Worm (Caenorhabditis elegans): ENCODE data around the gene pck-3.

Gene pck-3

DNA sequence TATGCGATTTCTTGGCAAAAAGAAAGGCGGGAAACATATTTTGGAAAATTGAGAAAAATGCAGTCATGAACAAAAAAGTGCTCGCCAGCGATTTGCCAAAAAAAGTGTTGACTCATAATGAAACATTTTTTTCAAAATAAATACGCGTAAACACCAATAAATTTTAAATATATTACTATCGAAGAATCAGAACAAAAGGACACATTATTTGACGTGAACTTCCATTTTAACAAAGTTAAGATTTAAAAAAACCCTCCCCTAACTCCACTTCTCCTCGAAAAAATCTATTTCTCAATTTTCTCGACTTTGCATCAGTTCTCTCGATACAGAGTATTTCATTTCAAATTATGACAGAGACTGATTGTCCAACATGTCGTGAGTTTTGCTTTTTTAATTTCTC, at the start of gene pck-3:
pck-3 (plus strand) TSS at position 301 of the 400 bp plus-strand sequence.
- TF ChIP-seq unc-120 (tag; optimal IDR thresholded peaks at IDR 0.05; ENCODE audit: poor library complexity, severe bottlenecking): no peak
- TF ChIP-seq tbx-8 (GFP tag; optimal IDR thresholded peaks at IDR 0.05): no peak

DNA sequence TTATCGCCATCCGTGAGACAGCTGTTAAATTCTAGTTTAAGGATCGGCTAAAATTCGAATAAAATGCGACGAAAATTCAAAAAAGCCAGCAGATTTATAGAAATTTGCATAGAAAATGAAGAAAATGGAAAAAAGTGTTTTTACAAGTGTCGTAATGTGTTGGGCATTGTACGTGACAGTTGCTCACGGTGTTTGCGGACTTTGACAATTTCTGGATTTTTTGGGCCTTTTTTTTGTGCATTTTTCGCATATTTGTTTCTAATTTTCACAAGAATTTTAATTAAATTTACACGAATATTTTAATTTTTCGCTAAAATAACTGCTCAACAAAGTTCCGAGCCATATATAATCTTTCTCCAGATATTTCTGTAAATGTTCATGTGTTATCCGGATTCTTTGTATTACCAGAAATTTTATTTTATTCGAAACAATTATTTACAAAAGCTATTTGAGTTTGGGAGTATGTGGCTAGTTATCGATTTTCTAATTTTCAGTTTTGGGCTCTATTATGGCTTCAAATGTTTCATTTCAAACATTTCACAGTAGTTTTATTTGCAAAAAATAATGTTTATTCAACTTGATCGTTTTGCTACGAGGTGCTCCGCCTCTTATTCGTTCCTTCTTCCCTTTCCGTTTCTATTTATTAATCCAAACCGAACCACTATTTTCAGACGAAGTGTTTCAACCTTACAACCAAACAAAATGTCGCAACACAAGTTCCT, 48.3 kb upstream of the pck-3 start, which contains the start of gene sams-3:
sams-3 (plus strand) TSS at position 672 of the 722 bp plus-strand sequence.
- peak; percentile 46 for TF ChIP-seq ces-1 (GFP tag; optimal IDR thresholded peaks at IDR 0.05)
- TF ChIP-seq lin-13 (tag; optimal IDR thresholded peaks at IDR 0.05): peak; percentile 26
- TF ChIP-seq lsy-2 (tag; optimal IDR thresholded peaks at IDR 0.05): peak; percentile 5
- TF ChIP-seq hlh-1 (tag; optimal IDR thresholded peaks at IDR 0.05): peak; percentile 98
- no peak for TF ChIP-seq ceh-83 (GFP tag; optimal IDR thresholded peaks at IDR 0.05)
- no peak for TF ChIP-seq drap-1 (GFP tag; optimal IDR thresholded peaks at IDR 0.05)
- no peak for TF ChIP-seq ztf-11 (tag; optimal IDR thresholded peaks at IDR 0.05)

DNA sequence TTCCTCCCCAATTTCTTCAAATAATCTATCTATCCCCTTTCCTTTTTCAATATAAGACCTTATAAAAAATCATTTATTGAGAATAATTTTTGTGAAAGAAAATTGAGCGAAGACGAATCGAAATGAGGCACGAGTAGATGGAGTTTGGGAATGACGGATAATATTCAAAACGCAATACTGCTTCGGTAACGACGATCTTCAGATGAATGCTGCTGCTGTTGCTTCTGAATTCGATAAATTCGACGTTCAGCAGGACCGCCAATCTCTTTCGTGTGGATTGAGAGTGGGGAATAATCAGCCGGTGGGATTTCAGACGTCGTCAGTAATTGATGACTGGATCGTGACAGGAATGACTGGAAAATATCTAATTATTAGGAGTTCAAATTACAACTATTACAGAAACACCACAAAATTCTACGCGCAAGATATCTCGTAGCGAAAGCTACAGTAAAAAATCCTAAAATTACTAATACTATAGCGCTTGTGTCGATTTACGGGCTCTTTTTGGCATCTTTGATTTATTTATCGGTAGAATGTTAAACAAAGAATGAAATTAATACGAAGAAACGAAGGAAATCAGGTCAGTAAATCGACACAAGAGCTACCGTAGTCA, 45.6 kb upstream of the pck-3 start:
- TF ChIP-seq lin-13 (tag; optimal IDR thresholded peaks at IDR 0.05): no peak
- TF ChIP-seq ces-1 (GFP tag; optimal IDR thresholded peaks at IDR 0.05): no peak
- TF ChIP-seq mls-2 (tag; optimal IDR thresholded peaks at IDR 0.05): no peak
- TF ChIP-seq snpc-4 (tag; optimal IDR thresholded peaks at IDR 0.05): no peak
- no peak for TF ChIP-seq nhr-237 (tag; optimal IDR thresholded peaks at IDR 0.05)
- no peak for TF ChIP-seq unc-120 (tag; optimal IDR thresholded peaks at IDR 0.05; ENCODE audit: poor library complexity, severe bottlenecking)
- TF ChIP-seq nhr-76 (tag; optimal IDR thresholded peaks at IDR 0.05): no peak
- no peak for TF ChIP-seq ham-2 (GFP tag; optimal IDR thresholded peaks at IDR 0.05)

DNA sequence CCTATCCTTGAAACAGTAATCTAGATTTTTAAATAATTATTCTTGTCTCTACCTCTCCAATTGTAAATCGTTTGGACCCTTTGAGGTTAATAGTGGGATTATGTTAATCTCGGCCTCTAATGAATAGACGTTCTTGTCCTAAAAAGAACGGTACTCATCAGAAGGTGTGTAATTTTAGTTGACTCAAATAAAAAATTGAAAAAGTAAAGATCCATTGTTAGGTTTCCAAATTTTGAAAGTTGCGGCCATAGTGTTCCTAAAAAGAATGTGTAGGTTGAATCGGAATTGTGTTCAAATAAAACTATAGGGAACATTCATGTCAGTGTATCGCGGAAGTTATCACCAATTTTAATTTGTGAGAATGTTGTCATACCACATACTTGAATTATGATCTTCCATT, 40.8 kb upstream of the pck-3 start:
- no peak for TF ChIP-seq sem-2 (GFP tag; optimal IDR thresholded peaks at IDR 0.05)
- TF ChIP-seq ceh-43 (GFP tag; optimal IDR thresholded peaks at IDR 0.05): no peak
- TF ChIP-seq nhr-28 (tag; optimal IDR thresholded peaks at IDR 0.05): no peak
- no peak for TF ChIP-seq pha-4 (tag; optimal IDR thresholded peaks at IDR 0.05)

DNA sequence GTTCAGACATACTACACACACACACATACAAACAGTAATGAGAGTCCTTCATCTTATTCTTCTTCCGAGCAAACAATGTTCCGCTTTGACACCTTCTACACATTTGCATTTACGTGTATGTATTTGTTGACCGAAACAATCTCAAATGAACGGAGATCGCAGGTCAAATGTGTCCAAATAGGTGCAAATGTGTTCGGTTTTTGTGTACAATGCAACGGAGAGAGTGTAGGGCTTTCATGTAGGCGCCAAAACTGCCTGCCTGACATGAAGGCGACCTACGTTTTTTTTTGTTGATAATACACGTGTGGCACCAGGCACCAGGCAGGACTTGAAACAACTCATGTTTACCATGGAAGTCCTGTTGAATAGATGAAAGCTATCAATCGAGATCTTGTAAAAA, 39.5 kb upstream of the pck-3 start:
- TF ChIP-seq nhr-28 (tag; optimal IDR thresholded peaks at IDR 0.05) (no peak), nhr-2 (tag; optimal IDR thresholded peaks at IDR 0.05) (peak; percentile 58)

DNA sequence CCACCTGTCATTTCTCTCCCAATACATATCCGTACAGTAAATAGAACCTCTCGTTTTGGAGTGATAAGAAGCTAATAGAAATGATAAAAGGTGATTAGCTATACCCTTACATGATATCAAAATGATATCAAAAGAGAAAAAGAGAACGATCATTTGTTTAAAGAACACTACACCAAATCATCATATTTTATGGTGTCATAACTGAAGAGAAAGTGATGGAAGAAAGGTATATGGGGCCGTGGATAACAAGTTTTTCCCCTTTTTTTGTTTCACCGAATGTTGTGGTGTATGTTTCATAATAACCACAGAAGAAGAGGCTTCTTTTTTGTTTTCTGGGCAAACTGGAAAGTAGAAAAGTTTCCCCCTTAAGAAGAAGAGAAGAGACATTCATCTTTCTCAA, 38.2 kb upstream of the pck-3 start:
- TF ChIP-seq nhr-12 (tag; optimal IDR thresholded peaks at IDR 0.05) (no peak), flh-1 (GFP tag; optimal IDR thresholded peaks at IDR 0.05) (no peak), pha-4 (tag; optimal IDR thresholded peaks at IDR 0.05) (no peak), ces-1 (GFP tag; optimal IDR thresholded peaks at IDR 0.05) (no peak), lin-13 (tag; optimal IDR thresholded peaks at IDR 0.05) (no peak), cnd-1 (tag; optimal IDR thresholded peaks at IDR 0.05) (no peak), nhr-76 (tag; optimal IDR thresholded peaks at IDR 0.05) (no peak), snpc-4 (tag; optimal IDR thresholded peaks at IDR 0.05) (no peak)

DNA sequence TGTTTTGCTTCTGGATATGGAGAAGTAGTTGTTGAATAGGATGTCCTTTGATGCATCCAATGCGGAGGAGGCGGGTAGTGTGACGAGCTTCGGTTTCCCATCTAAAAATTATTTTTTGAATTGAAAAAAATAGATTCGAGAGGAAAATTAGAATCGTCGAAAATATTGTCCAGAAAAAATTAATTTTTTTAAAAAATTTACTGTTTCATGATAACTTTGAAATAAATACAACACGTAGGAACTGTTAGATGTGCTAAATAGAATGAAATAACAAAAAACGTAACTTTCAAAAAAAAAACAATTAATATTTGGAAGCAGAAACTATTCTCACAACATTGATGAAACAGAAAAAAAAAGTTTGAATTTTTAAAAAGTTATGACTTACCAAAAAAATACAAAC, 36.6 kb upstream of the pck-3 start, which contains the start of gene C06E7.4:
C06E7.4 (minus strand) TSS at position 101 of the 400 bp plus-strand sequence.
- TF ChIP-seq mep-1 (tag; optimal IDR thresholded peaks at IDR 0.05) (no peak), unc-39 (tag; optimal IDR thresholded peaks at IDR 0.05) (no peak), ham-2 (GFP tag; optimal IDR thresholded peaks at IDR 0.05) (no peak), mab-5 (tag; optimal IDR thresholded peaks at IDR 0.05) (no peak), ztf-11 (tag; optimal IDR thresholded peaks at IDR 0.05) (no peak), lin-32 (GFP tag; optimal IDR thresholded peaks at IDR 0.05) (no peak), nhr-28 (tag; optimal IDR thresholded peaks at IDR 0.05) (no peak), zip-8 (tag; optimal IDR thresholded peaks at IDR 0.05) (no peak), blmp-1 (tag; optimal IDR thresholded peaks at IDR 0.05) (no peak), ces-1 (GFP tag; optimal IDR thresholded peaks at IDR 0.05) (no peak), sem-2 (GFP tag; optimal IDR thresholded peaks at IDR 0.05) (no peak), tbx-8 (GFP tag; optimal IDR thresholded peaks at IDR 0.05) (no peak), bed-3 (GFP tag; optimal IDR thresholded peaks at IDR 0.05) (no peak), ceh-39 (tag; optimal IDR thresholded peaks at IDR 0.05) (no peak), mls-2 (tag; optimal IDR thresholded peaks at IDR 0.05) (no peak), flh-1 (GFP tag; optimal IDR thresholded peaks at IDR 0.05) (no peak)

All from whole organism, mixed stage, embryonic.